Worm (Caenorhabditis elegans) whole organism, L1 larva: Measurements from ENCODE around the gene R10E9.3.

Experiments used
- C16A3.4 ChIP-seq: fragments of 150-350 bp; optimal IDR thresholded peaks from 2 replicates; lab custom pipeline; 2014; ENCODE audit warnings: missing biosample characterization, missing genetic modification characterization
- C34B4.2 ChIP-seq: sonication (generic microtip); optimal IDR thresholded peaks from 2 replicates; lab custom pipeline; 2017; ENCODE audit warnings: mild to moderate bottlenecking, missing genetic modification characterization, missing compliant biosample characterization
- F16B12.6 ChIP-seq: fragments of 150-350 bp; optimal IDR thresholded peaks from 2 replicates; lab custom pipeline; 2014; ENCODE audit warnings: missing biosample characterization, missing genetic modification characterization
- Y116A8C.19 ChIP-seq: sonication (generic microtip); optimal IDR thresholded peaks from 2 replicates; lab custom pipeline; 2016; ENCODE audit warnings: missing compliant biosample characterization, missing genetic modification characterization, borderline replicate concordance
- alr-1 ChIP-seq: fragments of 200-800 bp; sonication (Bioruptor generic); optimal IDR thresholded peaks from 2 replicates; lab custom pipeline; 2018; ENCODE audit warnings: borderline replicate concordance, mild to moderate bottlenecking, missing genetic modification characterization, missing compliant biosample characterization
- ama-1 ChIP-seq: fragments of 150-350 bp; optimal IDR thresholded peaks from 2 replicates; lab custom pipeline; 2014
- blmp-1 ChIP-seq: fragments of 150-350 bp; optimal IDR thresholded peaks from 2 replicates; lab custom pipeline; 2014; ENCODE audit warnings: missing biosample characterization, missing genetic modification characterization
- ceh-8 ChIP-seq: fragments of 200-800 bp; sonication (Bioruptor generic); optimal IDR thresholded peaks from 2 replicates; lab custom pipeline; 2018; ENCODE audit warnings: mild to moderate bottlenecking, missing genetic modification characterization, moderate library complexity, missing compliant biosample characterization
- ceh-90 ChIP-seq: sonication (generic microtip); optimal IDR thresholded peaks from 2 replicates; lab custom pipeline; 2016; ENCODE audit warnings: missing genetic modification characterization, missing compliant biosample characterization
- ces-1 ChIP-seq: fragments of 150-350 bp; optimal IDR thresholded peaks from 2 replicates; lab custom pipeline; 2014; ENCODE audit warnings: missing biosample characterization, missing genetic modification reagents, missing genetic modification characterization
- efl-1 ChIP-seq, 4 experiments: fragments of 150-350 bp; optimal IDR thresholded peaks in 3 of 4; peaks in 1 of 4; 1 replicate in 1 of 4; 2 replicates in 3 of 4; lab custom pipeline; 2014; ENCODE audit warnings: missing biosample characterization in 2 of 4, missing genetic modification characterization in 2 of 4, missing genetic modification reagents in 2 of 4
- elt-2 ChIP-seq: sonication (generic microtip); optimal IDR thresholded peaks from 2 replicates; lab custom pipeline; 2016; ENCODE audit warnings: missing genetic modification characterization, mild to moderate bottlenecking, inconsistent platforms, missing compliant biosample characterization, missing genetic modification reagents
- fos-1 ChIP-seq: fragments of 150-350 bp; optimal IDR thresholded peaks from 2 replicates; lab custom pipeline; 2014; ENCODE audit warnings: missing biosample characterization, missing genetic modification characterization
- grh-1 ChIP-seq: fragments of 200-800 bp; sonication (Bioruptor generic); IDR thresholded peaks from 2 replicates; pipeline ENCODE4 v1.3.6; 2022; ENCODE audit warnings: missing genetic modification reagents, missing genetic modification characterization, missing compliant biosample characterization
- hpl-2 ChIP-seq: fragments of 150-350 bp; optimal IDR thresholded peaks from 2 replicates; lab custom pipeline; 2014; ENCODE audit warnings: missing biosample characterization, missing genetic modification reagents, missing genetic modification characterization
- isw-1 ChIP-seq: fragments of 200-800 bp; sonication (Bioruptor generic); IDR thresholded peaks from 2 replicates; pipeline ENCODE4 v1.3.6; 2022; ENCODE audit warnings: missing genetic modification characterization, missing compliant biosample characterization
- lin-13 ChIP-seq: fragments of 150-350 bp; optimal IDR thresholded peaks from 2 replicates; lab custom pipeline; 2014; ENCODE audit warnings: missing biosample characterization, missing genetic modification reagents, missing genetic modification characterization
- lin-14 ChIP-seq: fragments of 200-800 bp; sonication (Bioruptor generic); optimal IDR thresholded peaks from 2 replicates; lab custom pipeline; 2018; ENCODE audit warnings: mild to moderate bottlenecking, missing genetic modification characterization, moderate library complexity, missing compliant biosample characterization
- lsy-2 ChIP-seq, 2 experiments: fragments of 150-350 bp; optimal IDR thresholded peaks; 2 replicates each; lab custom pipeline; 2014; ENCODE audit warnings: missing biosample characterization in 2 of 2, missing genetic modification characterization in 2 of 2
- mdl-1 ChIP-seq, 2 experiments: fragments of 150-350 bp; optimal IDR thresholded peaks; 2 replicates each; lab custom pipeline; 2014 to 2017; ENCODE audit warnings: missing biosample characterization in 2 of 2, missing genetic modification characterization in 2 of 2, inconsistent platforms in 1 of 2
- nhr-237 ChIP-seq: fragments of 150-350 bp; optimal IDR thresholded peaks from 2 replicates; lab custom pipeline; 2014; ENCODE audit warnings: missing biosample characterization, missing genetic modification characterization
- nhr-77 ChIP-seq: fragments of 150-350 bp; optimal IDR thresholded peaks from 2 replicates; lab custom pipeline; 2014; ENCODE audit warnings: missing biosample characterization, missing genetic modification characterization
- nhr-84 ChIP-seq: sonication (generic microtip); optimal IDR thresholded peaks from 2 replicates; lab custom pipeline; 2017; ENCODE audit warnings: missing biosample characterization, missing genetic modification characterization
- nhr-85 ChIP-seq: sonication (generic microtip); peaks from one replicate; lab custom pipeline; 2016; ENCODE audit warnings: missing genetic modification characterization, inconsistent platforms, missing compliant biosample characterization
- rnt-1 ChIP-seq: sonication (generic microtip); optimal IDR thresholded peaks from 2 replicates; lab custom pipeline; 2016; ENCODE audit warnings: mild to moderate bottlenecking, missing genetic modification characterization, moderate library complexity, missing compliant biosample characterization
- snpc-4 ChIP-seq: fragments of 150-350 bp; optimal IDR thresholded peaks from 2 replicates; lab custom pipeline; 2014; ENCODE audit warnings: missing biosample characterization, missing genetic modification characterization
- tbx-2 ChIP-seq: sonication (generic microtip); optimal IDR thresholded peaks from 2 replicates; lab custom pipeline; 2016; ENCODE audit warnings: missing genetic modification characterization, missing compliant biosample characterization
- tlp-1 ChIP-seq: fragments of 150-350 bp; optimal IDR thresholded peaks from 2 replicates; lab custom pipeline; 2014; ENCODE audit warnings: missing biosample characterization, missing genetic modification characterization
- unc-98 ChIP-seq: fragments of 200-800 bp; sonication (Bioruptor generic); IDR thresholded peaks from 2 replicates; pipeline ENCODE4 v1.3.6; 2022; ENCODE audit warnings: missing genetic modification characterization, missing compliant biosample characterization
- xbp-1 ChIP-seq: sonication (generic microtip); optimal IDR thresholded peaks from 2 replicates; lab custom pipeline; 2016; ENCODE audit warnings: missing genetic modification characterization, missing compliant biosample characterization
- zag-1 ChIP-seq: fragments of 150-350 bp; optimal IDR thresholded peaks from 2 replicates; lab custom pipeline; 2014; ENCODE audit warnings: missing biosample characterization, missing genetic modification characterization
- ztf-11 ChIP-seq, 2 experiments: sonication (generic microtip); optimal IDR thresholded peaks; 2 replicates each; lab custom pipeline; 2016 to 2017; ENCODE audit warnings: missing genetic modification characterization in 2 of 2, missing biosample characterization in 1 of 2, missing compliant biosample characterization in 1 of 2

Gene R10E9.3

ce11 chrIII:3957119-3957739 lies 2.8 kb upstream of the R10E9.3 start:
- TF ChIP-seq grh-1 (GFP tag; lab: Robert Waterston, UW) (no peak), nhr-84 (no peak), ama-1 (lab: Kevin White, UChicago) (peak; percentile 41), tbx-2 (tag; lab: Kevin White, UChicago) (peak; percentile 6), snpc-4 (peak; percentile 81), lin-13 (GFP tag; lab: Kevin White, UChicago) (peak; percentile 41), zag-1 (tag; lab: Kevin White, UChicago) (no peak), ztf-11 (tag; optimal IDR thresholded peaks at IDR 0.05; lab: Kevin White, UChicago) (peak in 1 of 2 experiments; percentile 73), mdl-1 (tag; optimal IDR thresholded peaks at IDR 0.05; lab: Kevin White, UChicago) (no peak)

ce11 chrIII:3957850-3958249 lies 2.2 kb upstream of the R10E9.3 start:
- TF ChIP-seq C16A3.4 (tag; lab: Kevin White, UChicago) (no peak), lsy-2 (tag; optimal IDR thresholded peaks at IDR 0.05; lab: Kevin White, UChicago) (no peak), hpl-2 (GFP tag; lab: Kevin White, UChicago) (no peak), xbp-1 (tag; lab: Kevin White, UChicago) (no peak), C34B4.2 (tag; lab: Kevin White, UChicago) (no peak), nhr-237 (no peak), ces-1 (GFP tag; lab: Kevin White, UChicago) (no peak), unc-98 (no peak), alr-1 (tag; lab: Kevin White, UChicago) (no peak), zag-1 (tag; lab: Kevin White, UChicago) (no peak), tlp-1 (tag; lab: Kevin White, UChicago) (no peak)

- TF ChIP-seq blmp-1 (tag; lab: Kevin White, UChicago): peak; percentile 53
- TF ChIP-seq rnt-1 (tag; lab: Kevin White, UChicago): no peak
- no peak for TF ChIP-seq F16B12.6 (tag; lab: Kevin White, UChicago)
Observed at ce11 chrIII:3959206-3959605, 815 bp upstream of the R10E9.3 start.

- TF ChIP-seq Y116A8C.19 (tag; lab: Kevin White, UChicago) (no peak), nhr-85 (peak; percentile 36), lin-13 (GFP tag; lab: Kevin White, UChicago) (no peak)
- TF ChIP-seq, all 84 proteins: peak for 1
Observed at ce11 chrIII:3964237-3964636, 4.2 kb downstream of the R10E9.3 start, which contains the start of gene R10E9.2. Gene R10E9.2 (minus strand): TSS chrIII:3964337.

- TF ChIP-seq unc-98 (no peak), grh-1 (GFP tag; lab: Robert Waterston, UW) (no peak), ceh-90 (tag; lab: Kevin White, UChicago) (no peak), nhr-77 (tag; lab: Kevin White, UChicago) (no peak)
Observed at ce11 chrIII:3966143-3966542, 6.1 kb downstream of the R10E9.3 start.

- TF ChIP-seq efl-1 (optimal IDR thresholded peaks at IDR 0.05; lab: Kevin White, UChicago) (no peak), efl-1 (GFP tag; optimal IDR thresholded peaks at IDR 0.05 in 1 of 2; lab: Kevin White, UChicago) (peak in 1 of 2 experiments; percentile 61), elt-2 (tag; lab: Kevin White, UChicago) (no peak), lin-14 (GFP tag; lab: Kevin White, UChicago) (peak; percentile 45), isw-1 (GFP tag; lab: Robert Waterston, UW) (no peak), ceh-8 (GFP tag; lab: Kevin White, UChicago) (no peak), fos-1 (no peak)
Observed at ce11 chrIII:3969133-3969532, 9.1 kb downstream of the R10E9.3 start.
